Fruit fly (Drosophila melanogaster): ENCODE results near the gene CG13962.

dm6 chr2L:19788735-19789134 lies 25.6 kb downstream of the CG13962 start:
- no peak for TF ChIP-seq ovo (GFP tag; optimal IDR thresholded peaks at IDR 0.05)
- TF ChIP-seq tj (GFP tag; optimal IDR thresholded peaks at IDR 0.05), result peak; percentile 27
- TF ChIP-seq CG33017 (tag; optimal IDR thresholded peaks at IDR 0.05), result no peak
- TF ChIP-seq Mnt (GFP tag; optimal IDR thresholded peaks at IDR 0.05), result no peak
- TF ChIP-seq cnc (optimal IDR thresholded peaks at IDR 0.05), result no peak
- TF ChIP-seq Hr96 (GFP tag; optimal IDR thresholded peaks at IDR 0.05), result no peak

All from whole organism, adult.